Fruit fly (Drosophila melanogaster) S2 (cell line): Measurements from ENCODE around the gene CG3626.
"Not testable (repeated sequence)": the region's sequence is repeated elsewhere in the genome, so short reads cannot be mapped to it uniquely, and the experiment has no call there.

ENCODE experiments used
- CG8478 ChIP-seq: fragments of >200 bp; optimal IDR thresholded peaks from 2 replicates; lab custom pipeline; 2018
- CTCF ChIP-seq, 2 experiments: fragments of >200 bp; optimal IDR thresholded peaks; 2 replicates each; lab custom pipeline; 2018

CG3626 gene

DNA sequence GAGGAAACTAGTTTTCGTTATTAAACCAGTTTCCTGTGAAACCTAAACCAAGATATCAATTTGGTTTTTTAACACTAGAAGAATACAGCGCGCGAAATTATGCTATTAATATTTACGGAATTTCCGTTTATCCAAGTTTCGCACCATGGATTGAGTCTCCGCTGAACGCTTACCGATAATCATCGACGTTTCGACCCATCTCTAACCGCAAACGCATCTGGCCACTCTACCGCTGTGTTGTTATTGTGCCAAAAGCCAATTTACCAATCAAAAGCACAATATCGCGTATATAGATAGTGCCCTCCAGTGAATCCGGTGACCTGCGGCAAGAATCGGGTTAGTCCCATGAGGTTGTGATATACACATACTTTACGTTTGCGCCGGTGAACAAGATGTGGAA, at the start of gene CG3626:
Gene CG3626, plus strand, starts transcription at position 222 of the 400 bp plus-strand sequence.
- TF ChIP-seq CTCF (optimal IDR thresholded peaks at IDR 0.05; lab: Kevin White, UChicago) (peak; percentile 61 to 63), CG8478 (lab: Kevin White, UChicago) (no peak)

- not testable (repeated sequence) for TF ChIP-seq CTCF (optimal IDR thresholded peaks at IDR 0.05; lab: Kevin White, UChicago); CG8478 (lab: Kevin White, UChicago)
Observed at dm6 chrX:4318701-4319100, 47.5 kb upstream of the CG3626 start, which contains the start of gene mei-9. Gene mei-9 (minus strand): TSS chrX:4318801.

- TF ChIP-seq CTCF (optimal IDR thresholded peaks at IDR 0.05; lab: Kevin White, UChicago); CG8478 (lab: Kevin White, UChicago): not testable (repeated sequence)
Observed at dm6 chrX:4319240-4319639, 47.0 kb upstream of the CG3626 start, which contains the start of gene NO66. Gene NO66 (plus strand): TSS chrX:4319438.

- no peak for TF ChIP-seq CTCF (optimal IDR thresholded peaks at IDR 0.05; lab: Kevin White, UChicago)
- no peak for TF ChIP-seq CG8478 (lab: Kevin White, UChicago)
Observed at dm6 chrX:4322131-4322233, 44.2 kb upstream of the CG3626 start, which contains the start of gene mRpL33. Gene mRpL33 (minus strand): TSS chrX:4322231.

DNA sequence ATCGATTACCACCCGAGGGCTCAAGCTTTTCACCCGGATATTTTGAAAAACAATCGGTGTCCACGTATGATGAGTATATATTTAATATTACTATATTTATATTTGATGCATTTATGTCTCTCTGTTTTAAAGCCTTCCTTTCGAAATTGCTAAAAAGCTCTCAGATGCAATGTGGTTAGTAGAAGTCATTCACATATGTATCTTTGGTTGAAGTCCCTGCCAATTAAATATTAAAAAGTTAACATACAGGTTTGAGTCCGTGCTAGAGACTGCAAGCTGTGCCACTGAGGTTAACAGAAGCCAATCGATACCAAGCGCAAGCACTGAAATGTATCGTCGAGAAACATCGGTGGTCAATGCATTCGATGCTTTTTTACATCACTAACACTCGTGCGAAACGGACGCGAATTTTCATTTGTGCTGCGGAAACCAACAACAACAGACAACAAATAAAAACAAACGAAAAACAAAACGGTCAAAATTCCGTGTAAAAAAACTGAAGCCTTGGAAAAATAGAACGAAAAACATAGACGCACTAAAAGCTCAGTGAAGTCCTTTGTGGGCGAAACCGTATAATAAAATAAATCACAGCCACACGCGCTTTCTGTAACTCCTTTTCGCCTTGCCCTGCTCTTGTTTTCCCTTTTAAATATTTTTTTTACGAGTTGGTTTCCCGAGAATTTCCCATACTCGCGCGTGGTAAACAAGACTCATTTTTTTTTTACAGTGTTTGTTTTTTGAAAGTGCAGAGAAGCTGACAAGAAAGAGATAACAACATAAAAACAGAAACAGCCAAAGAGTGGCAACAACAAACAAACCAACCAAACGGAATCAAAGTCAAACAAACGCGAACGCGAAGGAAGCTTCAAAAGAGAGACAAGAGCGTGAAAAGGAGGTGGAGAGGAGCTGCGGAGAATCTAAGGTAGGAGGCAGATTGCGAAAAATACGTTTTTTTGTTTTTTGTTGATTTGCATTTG, 43.7 kb upstream of the CG3626 start, which contains the start of gene norpA:
Gene norpA, plus strand, starts transcription at position 393 of the 977 bp plus-strand sequence.
- TF ChIP-seq CTCF (optimal IDR thresholded peaks at IDR 0.05; lab: Kevin White, UChicago) (peak; percentile 47 to 52), CG8478 (lab: Kevin White, UChicago) (no peak)

- no peak for TF ChIP-seq CG8478 (lab: Kevin White, UChicago)
- no peak for TF ChIP-seq CTCF (optimal IDR thresholded peaks at IDR 0.05; lab: Kevin White, UChicago)
Observed at dm6 chrX:4323911-4324368, 42.3 kb upstream of the CG3626 start.

- TF ChIP-seq CG8478 (lab: Kevin White, UChicago) (no peak), CTCF (optimal IDR thresholded peaks at IDR 0.05; lab: Kevin White, UChicago) (no peak)
Observed at dm6 chrX:4324781-4325180, 41.4 kb upstream of the CG3626 start.

- no peak for TF ChIP-seq CTCF (optimal IDR thresholded peaks at IDR 0.05; lab: Kevin White, UChicago)
- TF ChIP-seq CG8478 (lab: Kevin White, UChicago), result no peak
Observed at dm6 chrX:4325346-4325745, 40.9 kb upstream of the CG3626 start.

- TF ChIP-seq CG8478 (lab: Kevin White, UChicago), result no peak
- no peak for TF ChIP-seq CTCF (optimal IDR thresholded peaks at IDR 0.05; lab: Kevin White, UChicago)
Observed at dm6 chrX:4329357-4329756, 36.9 kb upstream of the CG3626 start, which contains the start of gene CG12693. Gene CG12693 (minus strand): TSS chrX:4329457.

DNA sequence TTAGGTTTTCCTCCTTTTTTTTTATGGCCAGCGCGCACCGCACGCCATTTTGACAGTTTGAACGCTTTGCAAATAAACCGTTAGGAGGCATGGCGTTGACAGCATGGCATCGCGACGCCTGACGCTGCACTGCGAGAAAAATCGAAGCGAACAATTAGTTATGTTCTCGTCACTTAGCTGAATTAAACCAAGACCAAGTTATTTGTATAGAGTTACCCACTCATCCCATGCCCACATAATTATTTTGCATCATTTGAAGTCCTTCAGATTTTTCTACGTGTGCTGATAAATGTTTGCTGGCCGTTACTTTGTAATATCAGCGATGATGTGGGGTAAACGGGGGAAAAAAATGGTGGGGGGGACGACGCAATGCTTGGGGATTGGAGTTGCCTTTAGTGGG, 36.4 kb upstream of the CG3626 start:
- no peak for TF ChIP-seq CTCF (optimal IDR thresholded peaks at IDR 0.05; lab: Kevin White, UChicago)
- no peak for TF ChIP-seq CG8478 (lab: Kevin White, UChicago)

DNA sequence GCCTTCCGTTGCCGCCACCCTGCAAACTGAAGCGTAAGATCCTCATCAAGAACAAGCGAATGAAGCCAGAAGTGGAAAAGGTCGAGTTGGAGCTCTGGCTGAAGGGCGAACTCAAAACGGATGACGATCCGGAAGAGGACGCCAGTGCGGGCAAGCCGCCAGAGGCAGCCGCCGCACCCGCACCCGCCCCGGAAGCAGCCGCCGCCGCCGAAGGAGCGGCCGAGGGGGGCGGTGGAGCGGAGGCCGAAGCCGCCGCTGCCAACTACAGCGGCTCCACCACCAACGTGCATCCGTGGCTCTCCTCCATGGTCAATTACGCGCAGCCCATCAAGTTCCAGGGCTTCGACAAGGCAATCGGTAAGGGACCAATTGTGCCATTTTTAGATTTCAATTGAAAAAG, 7.7 kb upstream of the CG3626 start:
- TF ChIP-seq CTCF (optimal IDR thresholded peaks at IDR 0.05; lab: Kevin White, UChicago), result no peak
- TF ChIP-seq CG8478 (lab: Kevin White, UChicago), result no peak

dm6 chrX:4375574-4375973, 9.4 kb downstream of the CG3626 start:
- TF ChIP-seq CTCF (optimal IDR thresholded peaks at IDR 0.05; lab: Kevin White, UChicago) (no peak), CG8478 (lab: Kevin White, UChicago) (no peak)

DNA sequence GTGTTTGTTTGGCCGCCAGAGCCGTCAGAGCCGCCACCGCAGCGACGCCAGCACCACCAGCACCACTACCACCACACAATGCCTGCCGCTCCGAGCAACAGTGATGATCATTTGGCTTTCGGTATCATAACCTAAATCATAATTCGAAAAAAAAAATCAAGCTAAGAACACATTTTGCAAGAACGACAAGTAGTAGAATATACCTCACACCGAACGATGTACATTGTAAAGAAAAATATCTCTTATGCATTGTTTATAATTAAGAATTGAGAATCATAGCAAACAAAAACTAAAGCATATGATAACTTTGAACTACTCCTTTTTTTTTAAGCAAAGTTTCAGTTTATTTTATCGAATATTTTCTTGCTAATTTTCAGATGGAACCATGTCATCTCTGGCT, 14.2 kb downstream of the CG3626 start:
- TF ChIP-seq CTCF (optimal IDR thresholded peaks at IDR 0.05; lab: Kevin White, UChicago) (no peak), CG8478 (lab: Kevin White, UChicago) (no peak)

- TF ChIP-seq CG8478 (lab: Kevin White, UChicago) (no peak), CTCF (optimal IDR thresholded peaks at IDR 0.05; lab: Kevin White, UChicago) (no peak)
Observed at dm6 chrX:4381113-4381512, 14.9 kb downstream of the CG3626 start.

dm6 chrX:4391326-4391761, 25.1 kb downstream of the CG3626 start:
- TF ChIP-seq CTCF (optimal IDR thresholded peaks at IDR 0.05; lab: Kevin White, UChicago) (no peak), CG8478 (lab: Kevin White, UChicago) (no peak)
